Worm (Caenorhabditis elegans) whole organism, L1 larva: Measurements from ENCODE around the gene sax-1.

Experiments
- aha-1 ChIP-seq: fragments of 150-350 bp; optimal IDR thresholded peaks from 2 replicates; lab custom pipeline; 2014; ENCODE audit warnings: missing biosample characterization, missing genetic modification characterization
- aly-2 ChIP-seq: fragments of 150-350 bp; optimal IDR thresholded peaks from 2 replicates; lab custom pipeline; 2014; ENCODE audit warnings: missing biosample characterization, missing genetic modification characterization
- ces-1 ChIP-seq: fragments of 150-350 bp; optimal IDR thresholded peaks from 2 replicates; lab custom pipeline; 2014; ENCODE audit warnings: missing biosample characterization, missing genetic modification reagents, missing genetic modification characterization
- dpl-1 ChIP-seq, 3 experiments: fragments of 150-350 bp in 2 of 3; sonication (generic microtip) in 1 of 3; optimal IDR thresholded peaks; 2 replicates each; lab custom pipeline; 2014 to 2017; ENCODE audit warnings: missing biosample characterization in 3 of 3, missing genetic modification characterization in 3 of 3, missing genetic modification reagents in 3 of 3
- fkh-4 ChIP-seq: sonication (generic microtip); optimal IDR thresholded peaks from 2 replicates; lab custom pipeline; 2016; ENCODE audit warnings: missing compliant biosample characterization, missing genetic modification characterization, borderline replicate concordance
- nhr-20 ChIP-seq: sonication (generic microtip); optimal IDR thresholded peaks from 2 replicates; lab custom pipeline; 2016; ENCODE audit warnings: mild to moderate bottlenecking, missing genetic modification characterization, missing compliant biosample characterization
- nhr-77 ChIP-seq: fragments of 150-350 bp; optimal IDR thresholded peaks from 2 replicates; lab custom pipeline; 2014; ENCODE audit warnings: missing biosample characterization, missing genetic modification characterization
- tbx-2 ChIP-seq: sonication (generic microtip); optimal IDR thresholded peaks from 2 replicates; lab custom pipeline; 2016; ENCODE audit warnings: missing genetic modification characterization, missing compliant biosample characterization
- unc-130 ChIP-seq: fragments of 150-350 bp; optimal IDR thresholded peaks from 2 replicates; lab custom pipeline; 2017; ENCODE audit warnings: missing biosample characterization, missing genetic modification characterization, inconsistent platforms

DNA sequence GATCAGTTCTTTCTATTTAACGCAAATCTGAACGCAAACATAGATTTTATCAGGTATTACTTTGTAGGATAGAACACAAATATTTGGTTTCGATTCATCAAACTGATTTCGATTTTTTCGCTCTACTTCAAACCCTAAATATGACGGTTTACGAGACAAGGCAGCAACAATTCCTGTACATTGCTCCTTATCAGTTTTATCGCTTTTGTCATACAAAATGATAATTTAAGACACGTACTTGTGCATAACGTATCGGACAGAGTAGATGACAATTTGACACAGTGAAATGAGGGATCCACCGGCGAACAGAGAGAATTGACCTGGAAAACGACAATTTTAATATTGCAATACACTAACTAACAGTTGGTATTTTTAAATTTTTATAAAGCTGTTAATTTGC, 36.3 kb downstream of the sax-1 start:
- TF ChIP-seq nhr-77 (tag; lab: Kevin White, UChicago) (no peak), nhr-20 (no peak), fkh-4 (tag; lab: Kevin White, UChicago) (no peak), dpl-1 (GFP tag; optimal IDR thresholded peaks at IDR 0.05; lab: Kevin White, UChicago) (no peak), unc-130 (no peak), aly-2 (tag; lab: Kevin White, UChicago) (no peak), aha-1 (tag; lab: Kevin White, UChicago) (no peak), tbx-2 (no peak), ces-1 (no peak)
